Fruit fly (Drosophila melanogaster): ENCODE results near the gene CG10862.

The CG10862 gene

DNA sequence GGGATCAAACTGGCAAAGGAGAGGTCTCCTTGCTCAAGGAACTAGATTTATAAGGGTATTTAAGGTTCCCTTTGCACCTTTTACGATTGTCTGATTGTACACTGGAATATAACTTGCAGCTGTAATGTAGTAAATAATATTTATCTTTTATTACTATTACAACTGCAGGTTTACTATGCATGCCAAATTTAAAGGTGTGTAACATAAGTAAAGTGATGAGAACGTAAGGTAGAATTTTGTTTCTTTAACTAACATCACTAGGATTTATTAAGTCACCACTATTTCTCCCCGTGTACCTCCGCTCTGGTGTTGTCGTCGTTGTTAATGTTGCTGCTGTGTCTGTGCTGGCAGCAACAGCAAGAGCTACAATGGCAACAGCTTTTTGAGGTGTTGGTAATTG lies 13.0 kb upstream of the CG10862 start (continued):
- no peak for TF ChIP-seq CG34406 (GFP tag; optimal IDR thresholded peaks at IDR 0.05)
- TF ChIP-seq eg (GFP tag; IDR thresholded peaks at IDR 0.05) = no peak
- peak in 1 of 2 experiments; percentile 34 for TF ChIP-seq salr (GFP tag; optimal IDR thresholded peaks at IDR 0.05)

DNA sequence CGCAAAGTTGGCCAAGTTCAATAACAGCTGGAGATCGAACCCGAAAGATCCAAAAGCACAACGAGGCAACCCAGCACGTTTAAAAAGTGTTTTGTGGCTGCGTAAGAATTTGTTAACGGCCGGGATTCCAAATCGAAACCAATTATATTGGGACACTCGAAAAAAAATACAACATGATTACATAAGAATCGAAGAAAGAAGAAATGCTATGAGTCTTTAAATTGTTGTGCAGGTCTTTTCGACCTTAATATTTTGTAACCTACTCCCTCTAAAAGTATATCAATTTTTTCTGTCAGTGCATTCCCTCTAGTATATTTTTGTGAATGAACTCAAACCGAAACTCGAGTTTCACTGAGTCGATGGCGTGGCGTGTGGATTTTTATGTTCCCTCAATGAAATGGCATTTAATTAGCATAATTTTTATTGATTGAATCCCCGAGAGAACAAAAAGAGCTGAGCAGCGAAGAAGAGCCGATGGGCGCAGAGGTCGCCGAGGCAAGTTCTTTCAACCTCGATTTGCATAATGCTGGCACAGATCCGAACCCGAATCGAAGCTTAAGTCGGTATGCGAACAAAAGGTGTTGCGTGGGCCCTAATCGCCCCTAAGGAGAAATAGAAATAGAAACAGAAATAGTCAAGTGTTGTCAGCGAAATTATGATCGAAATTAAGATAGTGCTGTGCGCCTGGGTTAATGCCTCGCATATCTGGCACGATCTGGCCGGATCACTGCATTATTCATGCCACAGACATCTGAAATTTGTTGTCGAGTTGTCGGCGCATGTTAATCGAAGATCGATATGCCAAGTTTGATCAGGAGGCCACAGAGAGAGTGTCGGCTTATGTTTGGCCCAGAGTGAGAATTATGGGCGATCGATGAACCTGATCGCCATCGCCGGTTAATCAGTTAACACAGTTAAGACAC lies 11.0 kb upstream of the CG10862 start:
- no peak for TF ChIP-seq Eip75B (GFP tag; optimal IDR thresholded peaks at IDR 0.05)
- TF ChIP-seq fd85E (GFP tag; optimal IDR thresholded peaks at IDR 0.05) = no peak
- TF ChIP-seq esn (GFP tag; optimal IDR thresholded peaks at IDR 0.05) = peak; percentile 55
- peak; percentile 18; the same call in 1 of the 3 replicates for TF ChIP-seq CG8119 (GFP tag; IDR thresholded peaks at IDR 0.05)
- TF ChIP-seq spab (GFP tag; optimal IDR thresholded peaks at IDR 0.05) = no peak
- TF ChIP-seq CG6792 (GFP tag; optimal IDR thresholded peaks at IDR 0.05) = peak; percentile 39
- TF ChIP-seq CG16779 (tag; optimal IDR thresholded peaks at IDR 0.05) = no peak
- peak; percentile 76 for TF ChIP-seq Hr39 (GFP tag; optimal IDR thresholded peaks at IDR 0.05)
- no peak for TF ChIP-seq CG9139 (GFP tag; optimal IDR thresholded peaks at IDR 0.05)
- TF ChIP-seq CG3032 (tag; optimal IDR thresholded peaks at IDR 0.05) = no peak
- TF ChIP-seq CG32006 (GFP tag; optimal IDR thresholded peaks at IDR 0.05) = peak; percentile 4
- TF ChIP-seq CG10631 (GFP tag; optimal IDR thresholded peaks at IDR 0.05) = no peak
- no peak for TF ChIP-seq CG11294 (GFP tag; IDR thresholded peaks at IDR 0.05)
- no peak for TF ChIP-seq CG7368 (GFP tag; optimal IDR thresholded peaks at IDR 0.05)
- no peak for TF ChIP-seq CG6276 (GFP tag; optimal IDR thresholded peaks at IDR 0.05)
- TF ChIP-seq Hr4 (GFP tag; optimal IDR thresholded peaks at IDR 0.05) = no peak
- no peak for TF ChIP-seq dac (GFP tag; optimal IDR thresholded peaks at IDR 0.05)
- peak; percentile 60 for TF ChIP-seq pdm3 (GFP tag; optimal IDR thresholded peaks at IDR 0.05)
- no peak for TF ChIP-seq ss (GFP tag; optimal IDR thresholded peaks at IDR 0.05)
- peak; percentile 57 for TF ChIP-seq OdsH (GFP tag; optimal IDR thresholded peaks at IDR 0.05)
- no peak for TF ChIP-seq CG4318 (GFP tag; optimal IDR thresholded peaks at IDR 0.05)
- TF ChIP-seq Sox15 (GFP tag; optimal IDR thresholded peaks at IDR 0.05) = peak; percentile 37
- TF ChIP-seq Sox102F (GFP tag; optimal IDR thresholded peaks at IDR 0.05) = peak; percentile 61
- TF ChIP-seq CG1621 (tag; optimal IDR thresholded peaks at IDR 0.05) = no peak
- TF ChIP-seq CG8632 (GFP tag; optimal IDR thresholded peaks at IDR 0.05) = peak; percentile 56
- TF ChIP-seq Smox (GFP tag; optimal IDR thresholded peaks at IDR 0.05) = peak; percentile 54
- peak; percentile 12 for TF ChIP-seq vri (GFP tag; optimal IDR thresholded peaks at IDR 0.05)
- TF ChIP-seq Eip78C (GFP tag) = peak; percentile 89
- no peak for TF ChIP-seq Gug (GFP tag; IDR thresholded peaks at IDR 0.05)
- no peak for TF ChIP-seq eg (GFP tag; IDR thresholded peaks at IDR 0.05)
- TF ChIP-seq CG10669 (GFP tag; optimal IDR thresholded peaks at IDR 0.05) = no peak
- no peak for TF ChIP-seq CG8319 (GFP tag; optimal IDR thresholded peaks at IDR 0.05)
- TF ChIP-seq Hr38 (GFP tag; optimal IDR thresholded peaks at IDR 0.05) = no peak
- TF ChIP-seq CG11902 (GFP tag; optimal IDR thresholded peaks at IDR 0.05) = no peak
- no peak for TF ChIP-seq CG6854 (GFP tag; optimal IDR thresholded peaks at IDR 0.05)
- TF ChIP-seq CG11762 (GFP tag; optimal IDR thresholded peaks at IDR 0.05; ENCODE audit: insufficient read depth) = no peak
- no peak for TF ChIP-seq cyc (GFP tag; optimal IDR thresholded peaks at IDR 0.05)
- TF ChIP-seq CG3919 (GFP tag; optimal IDR thresholded peaks at IDR 0.05) = no peak
- peak; percentile 68 for TF ChIP-seq CG31627 (GFP tag; optimal IDR thresholded peaks at IDR 0.05)
- TF ChIP-seq dsx (GFP tag; optimal IDR thresholded peaks at IDR 0.05; ENCODE audit: poor library complexity, severe bottlenecking) = no peak
- TF ChIP-seq CG15336 (GFP tag; IDR thresholded peaks at IDR 0.05) = no peak
- TF ChIP-seq svp (GFP tag) = peak; percentile 89
- peak; percentile 49 for TF ChIP-seq achi (GFP tag; optimal IDR thresholded peaks at IDR 0.05)
- TF ChIP-seq acj6 (GFP tag; optimal IDR thresholded peaks at IDR 0.05) = peak; percentile 55
- no peak for TF ChIP-seq Lpt (GFP tag; optimal IDR thresholded peaks at IDR 0.05)
- TF ChIP-seq fkh (GFP tag; optimal IDR thresholded peaks at IDR 0.05) = no peak
- TF ChIP-seq Ets21C (GFP tag; optimal IDR thresholded peaks at IDR 0.05) = peak; percentile 37

Measured in whole organism, prepupa.